Worm (Caenorhabditis elegans): ENCODE results near the gene srw-7.

Gene srw-7

DNA sequence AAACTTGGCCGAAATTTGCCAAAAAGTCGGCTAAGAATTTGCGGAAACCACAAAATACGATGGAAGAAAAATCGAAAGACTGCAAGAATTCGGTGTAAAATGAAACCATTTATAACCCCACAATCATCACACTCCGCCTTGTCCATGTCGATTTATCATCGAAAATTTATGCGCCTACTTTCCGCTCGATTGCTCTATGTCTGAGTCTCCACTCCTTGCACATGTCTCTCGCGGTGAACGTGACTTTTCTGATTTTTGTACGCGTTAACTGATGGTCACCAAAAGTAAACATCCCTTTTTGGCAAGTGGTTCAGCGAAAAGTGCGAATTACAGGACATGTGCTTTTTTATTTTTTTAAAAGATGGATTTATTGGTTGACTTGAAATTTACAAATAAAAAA, 29.1 kb upstream of the srw-7 start:
- TF ChIP-seq T23F11.4 (GFP tag; optimal IDR thresholded peaks at IDR 0.05) (no peak), unc-55 (GFP tag; optimal IDR thresholded peaks at IDR 0.05) (peak; percentile 34), unc-86 (tag; optimal IDR thresholded peaks at IDR 0.05) (no peak)

DNA sequence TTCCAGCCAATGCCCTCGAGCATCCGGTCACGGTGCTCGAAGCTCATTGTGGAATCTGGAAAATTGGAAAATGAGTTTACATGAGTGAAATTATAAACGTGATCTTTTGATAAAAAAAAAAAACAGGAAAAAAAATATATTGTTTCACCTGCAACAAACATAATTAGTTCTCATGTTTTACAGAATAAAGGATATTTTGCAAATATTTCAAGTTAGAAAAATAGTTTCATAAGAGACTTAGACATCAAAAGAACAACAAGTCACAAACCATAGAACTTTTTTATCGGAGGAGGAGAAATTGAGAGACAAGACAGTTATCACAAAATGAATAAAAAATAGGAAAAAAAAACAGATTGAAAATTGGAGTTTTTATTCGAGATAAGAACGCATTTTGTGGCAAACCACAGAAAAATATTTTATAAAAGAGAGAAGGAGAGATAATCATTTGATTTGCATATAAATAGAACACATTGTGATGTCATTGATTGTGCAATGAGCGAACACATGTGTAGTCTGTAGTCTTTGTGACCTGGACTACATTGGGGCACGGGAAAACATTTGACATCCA, 21.8 kb upstream of the srw-7 start, which contains the start of gene R08F11.1:
Gene R08F11.1 (minus strand): TSS at position 51 of the 568 bp plus-strand sequence.
- TF ChIP-seq mec-3 (tag; optimal IDR thresholded peaks at IDR 0.05; ENCODE audit: borderline replicate concordance), result no peak
- peak; percentile 80 for TF ChIP-seq elt-2 (tag; optimal IDR thresholded peaks at IDR 0.05)

DNA sequence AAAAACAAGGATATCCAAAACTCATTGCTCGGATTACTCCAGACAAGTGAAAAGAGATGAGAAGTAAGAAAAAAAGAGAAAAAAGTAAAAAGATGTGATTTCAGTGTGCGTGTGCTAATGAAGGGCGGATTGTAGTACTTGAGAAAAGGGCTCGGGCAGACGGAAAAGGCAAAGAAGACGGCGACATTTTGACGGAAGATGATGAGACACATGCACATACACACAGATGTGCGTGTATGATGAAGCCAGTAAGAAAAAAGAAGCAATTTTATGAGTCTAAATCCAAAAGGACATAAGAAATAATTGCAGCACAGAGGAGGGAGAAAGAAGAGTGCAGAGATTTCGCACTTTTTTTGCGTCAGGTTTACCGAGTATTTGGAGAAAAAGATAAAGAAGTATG, 17.5 kb upstream of the srw-7 start:
- TF ChIP-seq elt-2 (tag; optimal IDR thresholded peaks at IDR 0.05) (no peak), sox-2 (GFP tag; IDR thresholded peaks at IDR 0.05) (no peak), fkh-10 (GFP tag; optimal IDR thresholded peaks at IDR 0.05) (no peak), gmeb-2 (tag; optimal IDR thresholded peaks at IDR 0.05) (no peak), unc-42 (tag; optimal IDR thresholded peaks at IDR 0.05) (no peak), hlh-30 (tag; optimal IDR thresholded peaks at IDR 0.05; ENCODE audit: insufficient read depth) (no peak), Y22D7AL.16 (tag; optimal IDR thresholded peaks at IDR 0.05) (no peak), ceh-18 (tag; optimal IDR thresholded peaks at IDR 0.05) (no peak), pha-4 (tag; optimal IDR thresholded peaks at IDR 0.05) (no peak), ceh-6 (GFP tag; optimal IDR thresholded peaks at IDR 0.05) (no peak), npax-4 (tag; optimal IDR thresholded peaks at IDR 0.05) (no peak), mec-3 (tag; optimal IDR thresholded peaks at IDR 0.05; ENCODE audit: borderline replicate concordance) (no peak)

DNA sequence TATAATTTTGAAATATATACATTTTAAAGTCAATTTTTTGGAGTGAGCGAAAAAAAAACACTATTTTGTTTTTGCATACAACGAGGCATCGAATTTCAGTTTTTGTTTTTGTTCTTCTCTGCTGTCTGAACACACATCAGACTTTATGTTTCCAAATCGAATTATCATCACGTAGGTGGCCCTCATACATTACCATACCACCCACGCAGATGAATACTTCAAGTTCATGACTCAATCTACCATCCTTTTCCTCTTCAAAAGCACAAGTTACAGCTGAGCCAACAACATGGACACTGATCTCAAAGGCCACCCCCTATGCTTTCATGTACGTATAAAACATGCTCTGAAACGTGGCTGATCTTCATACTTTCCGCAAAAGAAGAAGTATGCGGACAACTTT, 16.3 kb upstream of the srw-7 start, which contains the start of gene R08F11.7:
Gene R08F11.7 (plus strand): TSS at position 301 of the 400 bp plus-strand sequence.
- TF ChIP-seq ceh-45 (GFP tag; IDR thresholded peaks at IDR 0.05) (no peak), unc-86 (tag; optimal IDR thresholded peaks at IDR 0.05) (no peak), elt-4 (tag; optimal IDR thresholded peaks at IDR 0.05) (no peak), gmeb-2 (tag; optimal IDR thresholded peaks at IDR 0.05) (no peak), fax-1 (tag; optimal IDR thresholded peaks at IDR 0.05) (no peak), pros-1 (tag; optimal IDR thresholded peaks at IDR 0.05) (no peak), fkh-10 (GFP tag; optimal IDR thresholded peaks at IDR 0.05) (no peak), syd-9 (tag; optimal IDR thresholded peaks at IDR 0.05) (no peak), madf-2 (tag; optimal IDR thresholded peaks at IDR 0.05) (no peak), rnt-1 (tag; optimal IDR thresholded peaks at IDR 0.05) (no peak), pax-1 (tag; optimal IDR thresholded peaks at IDR 0.05) (no peak), pag-3 (tag; optimal IDR thresholded peaks at IDR 0.05; ENCODE audit: borderline replicate concordance) (no peak), C38D4.7 (GFP tag; optimal IDR thresholded peaks at IDR 0.05) (no peak), unc-42 (tag; optimal IDR thresholded peaks at IDR 0.05) (no peak), pqm-1 (tag; optimal IDR thresholded peaks at IDR 0.05) (no peak), ama-1 (optimal IDR thresholded peaks at IDR 0.05) (no peak), ref-2 (tag; optimal IDR thresholded peaks at IDR 0.05) (no peak), tbx-7 (tag; optimal IDR thresholded peaks at IDR 0.05) (no peak)

DNA sequence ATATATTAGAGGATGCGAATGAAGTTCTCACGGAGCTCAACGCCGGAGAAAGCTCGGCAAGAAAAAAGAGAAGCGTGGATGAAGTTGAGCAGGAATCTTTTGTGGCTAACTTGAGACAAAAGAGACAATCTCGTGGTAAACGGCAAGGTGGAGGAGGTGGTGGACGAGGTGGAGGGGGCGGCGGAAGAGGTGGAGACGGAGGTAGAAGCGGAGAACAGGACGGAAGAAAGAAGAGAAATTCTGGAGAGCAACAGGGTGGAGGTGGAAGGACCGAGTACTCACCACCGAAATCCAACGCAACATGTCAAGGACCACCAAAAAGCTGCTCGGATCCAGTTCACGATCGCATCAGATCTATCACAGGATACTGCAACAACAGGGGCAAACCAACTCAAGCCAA, 15.6 kb upstream of the srw-7 start:
- no peak for TF ChIP-seq npax-4 (tag; optimal IDR thresholded peaks at IDR 0.05)
- no peak for TF ChIP-seq ttx-3 (tag; optimal IDR thresholded peaks at IDR 0.05)
- TF ChIP-seq unc-3 (GFP tag; conservative IDR thresholded peaks at IDR 0.05), result no peak
- no peak for TF ChIP-seq unc-3 (tag; optimal IDR thresholded peaks at IDR 0.05)
- TF ChIP-seq pha-4 (tag; optimal IDR thresholded peaks at IDR 0.05), result no peak
- no peak for TF ChIP-seq pha-2 (tag; optimal IDR thresholded peaks at IDR 0.05)
- TF ChIP-seq pat-9 (tag; optimal IDR thresholded peaks at IDR 0.05), result no peak
